Worm (Caenorhabditis elegans) whole organism, late embryonic: ENCODE data around the gene T12A2.3.

ENCODE experiments used
- K02D7.2 ChIP-seq: sonication (generic microtip); optimal IDR thresholded peaks from 2 replicates; lab custom pipeline; 2017; ENCODE audit warnings: mild to moderate bottlenecking, missing genetic modification characterization, missing compliant biosample characterization
- K09A11.1 ChIP-seq: sonication (generic microtip); optimal IDR thresholded peaks from 2 replicates; lab custom pipeline; 2017; ENCODE audit warnings: antibody characterized with exemption, mild to moderate bottlenecking, missing genetic modification characterization, missing compliant biosample characterization; ENCODE audit not compliant: insufficient read depth
- ama-1 ChIP-seq: fragments of 150-350 bp; optimal IDR thresholded peaks from 2 replicates; lab custom pipeline; 2014
- che-1 ChIP-seq: sonication (generic microtip); optimal IDR thresholded peaks from 2 replicates; lab custom pipeline; 2016; ENCODE audit warnings: mild to moderate bottlenecking, missing genetic modification characterization, missing compliant biosample characterization
- elt-2 ChIP-seq: sonication (generic microtip); optimal IDR thresholded peaks from 2 replicates; lab custom pipeline; 2016; ENCODE audit warnings: missing genetic modification reagents, missing genetic modification characterization, missing compliant biosample characterization
- elt-4 ChIP-seq: sonication (generic microtip); optimal IDR thresholded peaks from 2 replicates; lab custom pipeline; 2016; ENCODE audit warnings: missing genetic modification characterization, missing compliant biosample characterization
- hlh-15 ChIP-seq: sonication (generic microtip); optimal IDR thresholded peaks from 2 replicates; lab custom pipeline; 2016; ENCODE audit warnings: missing genetic modification characterization, missing compliant biosample characterization
- hlh-8 ChIP-seq: sonication (generic microtip); optimal IDR thresholded peaks from 2 replicates; lab custom pipeline; 2016; ENCODE audit warnings: missing genotype, missing genetic modification characterization, missing compliant biosample characterization
- npax-4 ChIP-seq: sonication (generic microtip); optimal IDR thresholded peaks from 2 replicates; lab custom pipeline; 2016; ENCODE audit warnings: missing genetic modification characterization, missing compliant biosample characterization
- rnt-1 ChIP-seq: sonication (generic microtip); optimal IDR thresholded peaks from 2 replicates; lab custom pipeline; 2016; ENCODE audit warnings: missing genetic modification characterization, missing compliant biosample characterization
- sox-4 ChIP-seq: sonication (generic microtip); optimal IDR thresholded peaks from 2 replicates; lab custom pipeline; 2017; ENCODE audit warnings: mild to moderate bottlenecking, missing genetic modification characterization, inconsistent platforms, missing compliant biosample characterization
- tbx-2 ChIP-seq: sonication (generic microtip); optimal IDR thresholded peaks from 2 replicates; lab custom pipeline; 2016; ENCODE audit warnings: missing genetic modification characterization, missing compliant biosample characterization

- TF ChIP-seq tbx-2: no peak
- TF ChIP-seq sox-4 (tag; lab: Kevin White, UChicago): no peak
- no peak for TF ChIP-seq ama-1 (lab: Kevin White, UChicago)
- no peak for TF ChIP-seq K02D7.2 (tag; lab: Kevin White, UChicago)
- TF ChIP-seq hlh-15 (tag; lab: Kevin White, UChicago): no peak
- TF ChIP-seq hlh-8 (tag; lab: Kevin White, UChicago): no peak
- no peak for TF ChIP-seq che-1 (tag; lab: Kevin White, UChicago)
- TF ChIP-seq rnt-1 (tag; lab: Kevin White, UChicago): no peak
- TF ChIP-seq elt-2 (tag; lab: Kevin White, UChicago): no peak
- TF ChIP-seq K09A11.1 (tag; lab: Kevin White, UChicago): no peak
- no peak for TF ChIP-seq npax-4
- no peak for TF ChIP-seq elt-4 (tag; lab: Kevin White, UChicago)
Observed at ce11 chrIII:6258262-6258661, 17.6 kb downstream of the T12A2.3 start, which contains the start of gene srg-1.
